Fruit fly (Drosophila melanogaster): ENCODE data around the gene CG15155.

DNA sequence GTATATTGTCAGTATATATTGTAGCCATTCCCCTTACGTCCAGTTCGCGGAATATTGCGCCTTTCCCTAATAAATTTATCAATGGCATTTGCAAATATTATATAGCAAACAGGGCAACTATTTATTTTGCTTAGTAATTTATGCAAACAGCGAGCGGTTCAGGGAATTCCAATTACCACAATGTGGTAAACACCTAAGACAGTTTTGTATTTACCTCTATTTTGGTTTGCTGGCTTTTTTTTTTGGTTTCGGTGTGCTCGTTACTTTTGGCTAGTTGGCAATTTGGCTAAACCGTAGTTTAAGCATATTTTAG, 2.9 kb upstream of the CG15155 start:
- TF ChIP-seq CTCF (optimal IDR thresholded peaks at IDR 0.05) (no peak), CG8478 (optimal IDR thresholded peaks at IDR 0.05) (no peak)
